Worm (Caenorhabditis elegans) whole organism, mixed stage, embryonic: Measurements from ENCODE around the gene svh-2.

Experiments
- M03D4.4 ChIP-seq: sonication (generic microtip); optimal IDR thresholded peaks from 2 replicates; lab custom pipeline; 2017; ENCODE audit warnings: mild to moderate bottlenecking, missing genetic modification characterization, missing compliant biosample characterization
- ceh-39 ChIP-seq: fragments of 150-350 bp; optimal IDR thresholded peaks from 2 replicates; lab custom pipeline; 2014; ENCODE audit warnings: missing biosample characterization, missing genetic modification characterization
- hlh-1 ChIP-seq: fragments of 150-350 bp; optimal IDR thresholded peaks from 2 replicates; lab custom pipeline; 2014; ENCODE audit warnings: missing biosample characterization, missing genetic modification reagents, missing genetic modification characterization
- mab-5 ChIP-seq: fragments of 150-350 bp; optimal IDR thresholded peaks from 2 replicates; lab custom pipeline; 2014; ENCODE audit warnings: missing biosample characterization, missing genetic modification characterization
- mep-1 ChIP-seq: fragments of 150-350 bp; optimal IDR thresholded peaks from 2 replicates; lab custom pipeline; 2017; ENCODE audit warnings: missing biosample characterization, missing genetic modification reagents, missing genetic modification characterization, inconsistent platforms
- nhr-2 ChIP-seq: fragments of 150-350 bp; optimal IDR thresholded peaks from 2 replicates; lab custom pipeline; 2014; ENCODE audit warnings: missing biosample characterization, missing genetic modification characterization
- nhr-237 ChIP-seq: fragments of 150-350 bp; optimal IDR thresholded peaks from 2 replicates; lab custom pipeline; 2014; ENCODE audit warnings: missing biosample characterization, missing genetic modification characterization
- nhr-28 ChIP-seq: fragments of 150-350 bp; optimal IDR thresholded peaks from 2 replicates; lab custom pipeline; 2014; ENCODE audit warnings: missing biosample characterization, missing genetic modification characterization
- pha-4 ChIP-seq: fragments of 150-350 bp; optimal IDR thresholded peaks from 2 replicates; lab custom pipeline; 2018; ENCODE audit warnings: missing biosample characterization, missing genetic modification reagents, missing genetic modification characterization
- snpc-4 ChIP-seq: fragments of 150-350 bp; optimal IDR thresholded peaks from 2 replicates; lab custom pipeline; 2014; ENCODE audit warnings: missing biosample characterization, missing genetic modification characterization
- tbx-8 ChIP-seq: fragments of 200-800 bp; sonication (Bioruptor generic); optimal IDR thresholded peaks from 2 replicates; lab custom pipeline; 2018; ENCODE audit warnings: mild to moderate bottlenecking, missing genetic modification characterization, moderate library complexity, missing compliant biosample characterization

ce11 chrX:6607599-6607998, 54.5 kb downstream of the svh-2 start:
- TF ChIP-seq ceh-39 (tag; lab: Kevin White, UChicago) (no peak), tbx-8 (GFP tag; lab: Kevin White, UChicago) (no peak), M03D4.4 (tag; lab: Kevin White, UChicago) (no peak), mep-1 (tag; lab: Kevin White, UChicago) (no peak), nhr-237 (tag; lab: Kevin White, UChicago) (no peak), nhr-28 (tag; lab: Kevin White, UChicago) (no peak), snpc-4 (tag; lab: Kevin White, UChicago) (no peak), pha-4 (no peak), hlh-1 (tag; lab: Kevin White, UChicago) (no peak), nhr-2 (tag; lab: Kevin White, UChicago) (no peak), mab-5 (no peak)
